Fruit fly (Drosophila melanogaster): ENCODE results near the gene Ptx1.

DNA sequence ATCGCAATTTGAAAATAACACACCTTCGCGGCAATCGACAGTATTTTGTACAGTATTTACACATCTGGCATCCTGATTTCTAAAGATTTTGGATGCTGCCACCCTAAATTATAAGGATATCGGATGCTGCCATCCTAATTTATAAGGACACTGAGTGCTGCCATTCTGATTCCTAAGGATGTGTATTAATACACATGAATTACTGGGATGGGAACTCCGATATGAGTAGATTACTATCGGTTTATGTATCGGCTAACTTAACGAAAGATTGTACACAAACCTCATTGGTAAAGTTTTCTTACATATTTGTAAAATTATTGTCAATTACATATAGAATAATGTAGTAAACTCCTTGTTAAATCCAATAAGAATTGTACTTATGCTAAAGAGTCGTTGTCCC is 33.8 kb downstream of the Ptx1 start:
- TF ChIP-seq CG4496 (GFP tag; IDR thresholded peaks at IDR 0.05), result no peak
- TF ChIP-seq EcR (GFP tag; optimal IDR thresholded peaks at IDR 0.05), result no peak

Measured in whole organism, pupa.